Worm (Caenorhabditis elegans) whole organism, young adult: ENCODE measurements around the gene ZK353.3.
A peak's percentile ranks its signal among the peaks of the same experiment; 100 is the strongest.

ENCODE experiments used
- F10E7.11 ChIP-seq: sonication (generic microtip); optimal IDR thresholded peaks from 2 replicates; lab custom pipeline; 2017; ENCODE audit warnings: mild to moderate bottlenecking, missing genetic modification characterization, moderate library complexity, missing compliant biosample characterization
- F55B11.4 ChIP-seq: sonication (generic microtip); optimal IDR thresholded peaks from 2 replicates; lab custom pipeline; 2016; ENCODE audit warnings: missing compliant biosample characterization, missing genetic modification characterization, borderline replicate concordance; ENCODE audit not compliant: insufficient read depth
- F57A8.1 ChIP-seq: fragments of 200-800 bp; sonication (Bioruptor generic); optimal IDR thresholded peaks from 2 replicates; lab custom pipeline; 2018; ENCODE audit warnings: mild to moderate bottlenecking, missing genetic modification characterization, moderate library complexity, missing compliant biosample characterization
- K11D2.4 ChIP-seq: fragments of 200-800 bp; sonication (Bioruptor generic); IDR thresholded peaks from 2 replicates; pipeline ENCODE4 v1.3.6; 2022; ENCODE audit warnings: missing genetic modification reagents, missing genetic modification characterization, missing compliant biosample characterization
- K12H6.12 ChIP-seq: fragments of 200-800 bp; sonication (Bioruptor generic); optimal IDR thresholded peaks from 2 replicates; lab custom pipeline; 2018; ENCODE audit warnings: mild to moderate bottlenecking, missing genetic modification characterization, missing compliant biosample characterization
- Y53G8AR.9 ChIP-seq: fragments of 200-800 bp; sonication (Bioruptor generic); conservative IDR thresholded peaks from 2 replicates; pipeline ENCODE4 v1.3.6; 2022; ENCODE audit warnings: missing genetic modification reagents, missing genetic modification characterization, missing compliant biosample characterization
- Y56A3A.18 ChIP-seq: fragments of 200-800 bp; sonication (Bioruptor generic); IDR thresholded peaks from 2 replicates; pipeline ENCODE4 v1.3.6; 2022; ENCODE audit warnings: missing genetic modification reagents, missing genetic modification characterization, missing compliant biosample characterization
- Y95B8A.8 ChIP-seq: fragments of 200-800 bp; sonication (Bioruptor generic); IDR thresholded peaks from 2 replicates; pipeline ENCODE4 v1.3.6; 2022; ENCODE audit warnings: missing genetic modification reagents, missing genetic modification characterization, missing compliant biosample characterization
- ama-1 ChIP-seq, 3 experiments: fragments of 150-350 bp in 1 of 3; sonication (generic microtip) in 2 of 3; optimal IDR thresholded peaks; 2 replicates each; lab custom pipeline; 2014 to 2018; ENCODE audit warnings: missing biosample characterization in 2 of 3, missing genetic modification characterization in 2 of 3, missing genetic modification reagents in 2 of 3
- aptf-3 ChIP-seq: fragments of 200-800 bp; sonication (Bioruptor generic); IDR thresholded peaks from 2 replicates; pipeline ENCODE4 v1.3.6; 2022; ENCODE audit warnings: missing genetic modification characterization, missing compliant biosample characterization
- die-1 ChIP-seq: sonication (generic microtip); optimal IDR thresholded peaks from 2 replicates; lab custom pipeline; 2016; ENCODE audit warnings: missing genotype, mild to moderate bottlenecking, missing genetic modification characterization, missing compliant biosample characterization
- egl-44 ChIP-seq: fragments of 200-800 bp; sonication (Bioruptor generic); IDR thresholded peaks from 2 replicates; pipeline ENCODE4 v1.3.6; 2022; ENCODE audit warnings: missing genetic modification reagents, missing genetic modification characterization, missing compliant biosample characterization
- egrh-3 ChIP-seq: fragments of 200-800 bp; sonication (Bioruptor generic); IDR thresholded peaks from 2 replicates; pipeline ENCODE4 v1.3.6; 2022; ENCODE audit warnings: missing genetic modification reagents, missing genetic modification characterization, missing compliant biosample characterization
- hmg-1.2 ChIP-seq: fragments of 200-800 bp; sonication (Bioruptor generic); IDR thresholded peaks from 2 replicates; pipeline ENCODE4 v1.3.6; 2022; ENCODE audit warnings: missing genetic modification reagents, missing genetic modification characterization, missing compliant biosample characterization
- lag-1 ChIP-seq: fragments of 200-800 bp; sonication (Bioruptor generic); IDR thresholded peaks from 2 replicates; pipeline ENCODE4 v1.3.6; 2022; ENCODE audit warnings: missing genetic modification reagents, missing genetic modification characterization, missing compliant biosample characterization
- lsl-1 ChIP-seq: fragments of 200-800 bp; sonication (Bioruptor generic); optimal IDR thresholded peaks from 2 replicates; lab custom pipeline; 2018; ENCODE audit warnings: mild to moderate bottlenecking, missing genetic modification characterization, moderate library complexity, missing compliant biosample characterization
- madf-10 ChIP-seq: sonication (generic microtip); optimal IDR thresholded peaks from 2 replicates; lab custom pipeline; 2016; ENCODE audit warnings: mild to moderate bottlenecking, missing genetic modification characterization, missing compliant biosample characterization
- madf-6 ChIP-seq: fragments of 200-800 bp; sonication (Bioruptor generic); IDR thresholded peaks from 2 replicates; pipeline ENCODE4 v1.3.6; 2022; ENCODE audit warnings: missing genetic modification reagents, missing genetic modification characterization, missing compliant biosample characterization
- mel-28 ChIP-seq: sonication (generic microtip); optimal IDR thresholded peaks from 2 replicates; lab custom pipeline; 2016; ENCODE audit warnings: borderline replicate concordance, mild to moderate bottlenecking, missing genetic modification characterization, missing compliant biosample characterization
- mxl-1 ChIP-seq: sonication (generic microtip); optimal IDR thresholded peaks from 2 replicates; lab custom pipeline; 2016; ENCODE audit warnings: missing genetic modification characterization, missing compliant biosample characterization
- nfyb-1 ChIP-seq: fragments of 200-800 bp; sonication (Bioruptor generic); IDR thresholded peaks from 2 replicates; pipeline ENCODE4 v1.3.6; 2022; ENCODE audit warnings: missing genetic modification reagents, missing genetic modification characterization, missing compliant biosample characterization
- nhr-120 ChIP-seq: fragments of 200-800 bp; sonication (Bioruptor generic); IDR thresholded peaks from 2 replicates; pipeline ENCODE4 v1.3.6; 2022; ENCODE audit warnings: missing genetic modification characterization, missing compliant biosample characterization
- pbrm-1 ChIP-seq: fragments of 200-800 bp; sonication (Bioruptor generic); IDR thresholded peaks from 2 replicates; pipeline ENCODE4 v1.3.6; 2022; ENCODE audit warnings: missing genetic modification reagents, missing genetic modification characterization, missing compliant biosample characterization
- repo-1 ChIP-seq: sonication (generic microtip); optimal IDR thresholded peaks from 2 replicates; lab custom pipeline; 2017; ENCODE audit warnings: mild to moderate bottlenecking, missing genetic modification characterization, missing compliant biosample characterization
- sea-2 ChIP-seq: fragments of 200-800 bp; sonication (Bioruptor generic); IDR thresholded peaks from 2 replicates; pipeline ENCODE4 v1.3.6; 2022; ENCODE audit warnings: missing genetic modification characterization, missing compliant biosample characterization
- somi-1 ChIP-seq: fragments of 200-800 bp; sonication (Bioruptor generic); optimal IDR thresholded peaks from 2 replicates; lab custom pipeline; 2018; ENCODE audit warnings: mild to moderate bottlenecking, missing genetic modification characterization, missing compliant biosample characterization
- xnd-1 ChIP-seq: sonication (generic microtip); optimal IDR thresholded peaks from 2 replicates; lab custom pipeline; 2016; ENCODE audit warnings: missing genotype, missing genetic modification reagents, missing genetic modification characterization, missing compliant biosample characterization
- ztf-25 ChIP-seq: fragments of 200-800 bp; sonication (Bioruptor generic); IDR thresholded peaks from 2 replicates; pipeline ENCODE4 v1.3.6; 2022; ENCODE audit warnings: missing genetic modification reagents, missing genetic modification characterization, missing compliant biosample characterization
- ztf-26 ChIP-seq: sonication (generic microtip); optimal IDR thresholded peaks from 2 replicates; lab custom pipeline; 2017; ENCODE audit warnings: missing genetic modification characterization, missing compliant biosample characterization

The ZK353.3 gene

ce11 chrIII:8375000-8375399 lies 20.8 kb upstream of the ZK353.3 start, which contains the start of gene met-2:
Gene met-2 (plus strand): TSS chrIII:8375300.
- TF ChIP-seq ama-1 (optimal IDR thresholded peaks at IDR 0.05; lab: Kevin White, UChicago) (no peak), ama-1 (GFP tag; optimal IDR thresholded peaks at IDR 0.05; lab: Kevin White, UChicago) (peak in 1 of 2 experiments; percentile 38), F10E7.11 (no peak), hmg-1.2 (peak; percentile 16; the same call in 1 of the 2 replicates)

- TF ChIP-seq Y53G8AR.9 (GFP tag; lab: Robert Waterston, UW): 0 out of 2 replicates have a peak, but pooled peaks have one; percentile 16
- TF ChIP-seq ztf-26 (tag; lab: Kevin White, UChicago): no peak
- TF ChIP-seq madf-6: peak; percentile 27; the same call in 1 of the 2 replicates
These were observed 15.1 kb upstream of the ZK353.3 start, which contains the start of gene R05D3.12 for ce11 chrIII:8380645-8381044. Gene R05D3.12 (plus strand): TSS chrIII:8380945.

- TF ChIP-seq xnd-1 (tag; lab: Kevin White, UChicago): no peak
- TF ChIP-seq, all 124 proteins: peak for 0
These were observed 6.2 kb upstream of the ZK353.3 start, which contains the start of gene ZK353.4 for ce11 chrIII:8389539-8389938. Gene ZK353.4 (minus strand): TSS chrIII:8389639.

- no peak for TF ChIP-seq Y95B8A.8
- TF ChIP-seq K12H6.12: peak; percentile 22
- TF ChIP-seq nfyb-1 (GFP tag; lab: Robert Waterston, UW): 0 out of 2 replicates have a peak, but pooled peaks have one; percentile 19
These were observed 3.5 kb upstream of the ZK353.3 start for ce11 chrIII:8392307-8392706.

- no peak for TF ChIP-seq mxl-1 (tag; lab: Kevin White, UChicago)
- no peak for TF ChIP-seq K11D2.4 (GFP tag; lab: Robert Waterston, UW)
- no peak for TF ChIP-seq F55B11.4 (tag; lab: Kevin White, UChicago)
- TF ChIP-seq egl-44 (GFP tag; lab: Robert Waterston, UW): no peak
- no peak for TF ChIP-seq lag-1 (GFP tag; lab: Robert Waterston, UW)
- no peak for TF ChIP-seq egrh-3
These were observed 1.1 kb upstream of the ZK353.3 start, which contains the start of gene ZK353.10 for ce11 chrIII:8394374-8395302. Gene ZK353.10 (minus strand): TSS chrIII:8394424.

- TF ChIP-seq Y56A3A.18 (GFP tag; lab: Robert Waterston, UW): no peak
- TF ChIP-seq repo-1 (tag; lab: Kevin White, UChicago): no peak
- TF ChIP-seq mxl-1 (tag; lab: Kevin White, UChicago): no peak
- no peak for TF ChIP-seq aptf-3 (GFP tag; lab: Robert Waterston, UW)
- TF ChIP-seq pbrm-1 (GFP tag; lab: Robert Waterston, UW): no peak
- no peak for TF ChIP-seq F57A8.1 (GFP tag; lab: Kevin White, UChicago)
- TF ChIP-seq die-1: no peak
- TF ChIP-seq egl-44 (GFP tag; lab: Robert Waterston, UW): no peak
- TF ChIP-seq ztf-25: no peak
- TF ChIP-seq nhr-120 (GFP tag; lab: Robert Waterston, UW): no peak
- no peak for TF ChIP-seq mel-28
- no peak for TF ChIP-seq sea-2 (GFP tag; lab: Robert Waterston, UW)
- TF ChIP-seq F55B11.4 (tag; lab: Kevin White, UChicago): no peak
- TF ChIP-seq madf-10: no peak
- no peak for TF ChIP-seq lsl-1 (GFP tag; lab: Kevin White, UChicago)
- no peak for TF ChIP-seq somi-1
- TF ChIP-seq, all 124 proteins: peak for 0
These were observed 2.6 kb downstream of the ZK353.3 start, which contains the start of gene ZK353.2 for ce11 chrIII:8398411-8398810. Gene ZK353.2 (plus strand): TSS chrIII:8398711.
